Worm (Caenorhabditis elegans): ENCODE results near the gene slc-25A21.

- no peak for TF ChIP-seq F13C5.2 (tag; optimal IDR thresholded peaks at IDR 0.05)
- TF ChIP-seq ceh-36 (tag; optimal IDR thresholded peaks at IDR 0.05) = no peak
- no peak for TF ChIP-seq flt-1 (GFP tag; IDR thresholded peaks at IDR 0.05)
- no peak for TF ChIP-seq ama-1 (optimal IDR thresholded peaks at IDR 0.05)
- no peak for TF ChIP-seq ceh-13 (GFP tag; optimal IDR thresholded peaks at IDR 0.05)
- no peak for TF ChIP-seq sea-1 (GFP tag; conservative IDR thresholded peaks at IDR 0.05)
- no peak for TF ChIP-seq hmg-4 (GFP tag; optimal IDR thresholded peaks at IDR 0.05)
- TF ChIP-seq hmbx-1 (tag; optimal IDR thresholded peaks at IDR 0.05) = no peak
- TF ChIP-seq aly-1 (tag; optimal IDR thresholded peaks at IDR 0.05) = no peak
- TF ChIP-seq pes-1 (GFP tag; IDR thresholded peaks at IDR 0.05) = no peak
Observed at ce11 chrX:16160924-16161323, 28.7 kb upstream of the slc-25A21 start.

All from whole organism, early embryonic.